Fruit fly (Drosophila melanogaster): Measurements from ENCODE around the gene Ttc19.

Gene Ttc19

DNA sequence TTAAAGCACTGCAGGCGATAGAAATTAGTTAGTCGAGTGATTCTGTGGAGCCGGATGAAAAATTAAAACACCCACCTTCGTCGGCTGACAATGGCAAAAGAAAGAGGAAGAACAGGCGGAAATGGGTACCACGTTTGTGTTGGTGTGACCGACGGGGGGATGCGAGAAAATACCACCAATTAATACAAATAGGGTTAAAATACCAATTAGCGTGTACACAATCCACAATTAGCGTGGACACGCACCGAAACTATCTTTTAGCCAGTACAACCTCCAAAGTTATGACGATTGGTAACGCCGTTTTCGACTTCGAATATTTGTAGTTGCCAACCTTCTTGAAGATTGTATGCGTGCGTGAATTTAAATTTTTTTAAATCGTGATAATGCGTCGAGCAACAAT lies 35.8 kb downstream of the Ttc19 start, which contains the start of gene RpL30:
TSS of gene RpL30 (minus strand) at position 177 of the 400 bp plus-strand sequence.
- TF ChIP-seq CTCF (optimal IDR thresholded peaks at IDR 0.05) = peak; percentile 75 to 83
- TF ChIP-seq CG8478 (optimal IDR thresholded peaks at IDR 0.05) = no peak

DNA sequence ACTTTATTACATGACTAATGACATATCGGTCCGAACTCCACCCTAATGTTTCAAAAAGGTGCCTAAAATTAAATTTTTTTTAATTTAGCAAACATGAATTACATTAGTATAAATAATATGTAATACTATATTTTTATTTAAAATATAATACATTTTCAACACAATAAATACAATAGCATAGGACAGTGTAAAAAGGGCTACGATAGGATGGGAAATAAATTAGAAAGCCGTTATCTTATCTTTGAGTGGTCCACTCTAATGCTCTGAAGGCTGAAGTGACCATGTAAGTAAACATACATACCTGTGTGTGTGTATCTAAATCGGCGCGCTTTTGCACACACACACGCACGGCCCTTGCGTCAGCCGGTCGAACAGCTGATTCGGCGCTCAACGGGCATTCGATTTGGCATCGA lies 42.0 kb downstream of the Ttc19 start, which contains the start of gene CG31793:
TSS of gene CG31793 (plus strand) at position 409 of the 413 bp plus-strand sequence.
- TF ChIP-seq CG8478 (optimal IDR thresholded peaks at IDR 0.05) = no peak
- no peak for TF ChIP-seq CTCF (optimal IDR thresholded peaks at IDR 0.05)

DNA sequence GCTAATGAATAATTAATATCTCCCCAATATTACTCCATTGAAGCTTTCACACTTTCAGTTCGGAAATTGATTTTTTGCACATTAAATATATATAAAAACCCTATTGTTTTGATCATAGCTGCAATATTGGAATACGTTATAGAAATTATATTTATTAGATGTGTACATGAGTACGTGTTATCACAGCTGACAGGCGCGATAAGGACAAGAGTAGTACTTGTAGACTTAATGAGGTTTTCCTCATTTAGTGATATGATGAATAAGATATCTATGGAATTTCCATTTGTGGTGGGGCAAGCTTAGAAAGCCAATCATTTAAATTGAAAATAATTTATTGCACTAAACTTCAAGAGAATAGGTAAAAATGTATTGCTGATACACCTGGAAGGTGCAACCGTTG lies 42.5 kb downstream of the Ttc19 start:
- TF ChIP-seq CTCF (optimal IDR thresholded peaks at IDR 0.05) (no peak), CG8478 (optimal IDR thresholded peaks at IDR 0.05) (no peak)

DNA sequence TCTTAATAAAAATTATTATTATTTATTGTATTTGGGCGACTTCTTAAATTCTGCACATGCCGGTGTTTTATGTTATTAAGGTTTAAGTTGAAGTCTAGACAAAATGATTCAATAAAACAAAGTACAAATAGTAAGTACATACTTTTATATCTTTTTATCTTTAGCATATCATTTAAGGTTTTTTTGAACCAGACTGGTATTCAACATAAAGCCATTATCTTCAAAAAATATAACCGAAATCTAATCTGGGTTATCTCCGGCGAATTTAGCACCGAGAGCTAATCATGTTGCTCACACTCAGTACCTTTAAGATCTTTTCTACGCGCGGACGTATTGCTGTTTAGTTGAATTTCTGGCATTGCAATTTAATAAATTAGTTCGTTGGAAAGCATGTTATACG lies 47.8 kb downstream of the Ttc19 start, which contains the start of gene CG31792:
TSS of gene CG31792 (plus strand) at position 301 of the 400 bp plus-strand sequence.
- no peak for TF ChIP-seq CTCF (optimal IDR thresholded peaks at IDR 0.05)
- no peak for TF ChIP-seq CG8478 (optimal IDR thresholded peaks at IDR 0.05)

DNA sequence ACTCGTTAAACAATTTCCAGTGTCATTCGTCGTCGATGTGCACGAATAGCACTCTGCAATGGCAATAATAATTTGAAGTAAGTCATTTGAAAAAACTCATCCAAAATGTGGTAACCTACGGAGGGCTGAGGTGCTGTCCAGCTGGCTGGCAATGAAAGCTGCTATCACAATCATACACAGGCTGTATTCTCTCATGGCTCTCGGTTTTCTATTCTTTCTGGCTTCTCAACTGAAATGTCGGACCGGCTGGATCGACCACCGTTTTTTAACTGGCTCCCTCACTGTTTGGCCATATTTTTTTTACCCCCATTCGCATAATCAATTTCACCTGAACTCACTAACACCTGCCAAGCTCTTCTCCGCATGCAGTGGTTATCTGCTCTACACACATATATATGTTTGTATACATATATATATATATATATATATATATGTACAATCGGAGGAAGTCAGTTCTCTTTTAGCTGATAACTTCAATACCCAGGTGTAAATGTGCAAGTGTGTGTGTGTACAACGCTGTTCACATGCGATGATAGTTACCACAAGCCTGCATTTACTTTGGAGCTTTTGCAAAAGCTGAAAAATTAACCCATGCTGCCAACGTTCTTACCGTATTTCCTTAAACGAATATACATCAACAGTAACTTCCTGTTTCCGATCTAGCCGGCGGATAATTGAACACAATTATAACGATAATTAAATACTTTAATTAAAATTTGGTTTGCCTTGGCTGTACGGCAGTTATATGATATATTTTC lies 49.1 kb downstream of the Ttc19 start, which contains the start of gene CG10650:
TSS of gene CG10650 (minus strand) at position 275 of the 758 bp plus-strand sequence.
- TF ChIP-seq CG8478 (optimal IDR thresholded peaks at IDR 0.05) (no peak), CTCF (optimal IDR thresholded peaks at IDR 0.05) (no peak)
